Worm (Caenorhabditis elegans) whole organism, mixed stage, embryonic: Measurements from ENCODE around the gene frpr-2.

Source experiments
- bed-3 ChIP-seq: fragments of 200-800 bp; sonication (Bioruptor generic); optimal IDR thresholded peaks from 3 replicates; lab custom pipeline; 2018; ENCODE audit warnings: mild to moderate bottlenecking, missing genetic modification characterization, moderate library complexity, missing compliant biosample characterization
- blmp-1 ChIP-seq: fragments of 150-350 bp; optimal IDR thresholded peaks from 2 replicates; lab custom pipeline; 2014; ENCODE audit warnings: missing biosample characterization, missing genetic modification characterization
- ceh-39 ChIP-seq: fragments of 150-350 bp; optimal IDR thresholded peaks from 2 replicates; lab custom pipeline; 2014; ENCODE audit warnings: missing biosample characterization, missing genetic modification characterization
- ceh-43 ChIP-seq: fragments of 200-800 bp; sonication (Bioruptor generic); optimal IDR thresholded peaks from 2 replicates; lab custom pipeline; 2018; ENCODE audit warnings: mild to moderate bottlenecking, missing genetic modification characterization, moderate library complexity, missing compliant biosample characterization
- ceh-83 ChIP-seq: fragments of 200-800 bp; sonication (Bioruptor generic); optimal IDR thresholded peaks from 2 replicates; lab custom pipeline; 2018; ENCODE audit warnings: mild to moderate bottlenecking, missing genetic modification characterization, missing compliant biosample characterization
- ces-1 ChIP-seq: fragments of 150-350 bp; optimal IDR thresholded peaks from 2 replicates; lab custom pipeline; 2014; ENCODE audit warnings: missing biosample characterization, missing genetic modification reagents, missing genetic modification characterization
- drap-1 ChIP-seq: fragments of 200-800 bp; sonication (Bioruptor generic); optimal IDR thresholded peaks from 3 replicates; lab custom pipeline; 2018; ENCODE audit warnings: mild to moderate bottlenecking, missing genetic modification characterization, missing compliant biosample characterization
- elt-1 ChIP-seq: sonication (generic microtip); optimal IDR thresholded peaks from 2 replicates; lab custom pipeline; 2017; ENCODE audit warnings: missing genetic modification characterization, mild to moderate bottlenecking, missing compliant biosample characterization, antibody characterized with exemption, moderate library complexity, borderline replicate concordance; ENCODE audit not compliant: insufficient read depth
- elt-3 ChIP-seq: fragments of 150-350 bp; optimal IDR thresholded peaks from 2 replicates; lab custom pipeline; 2014; ENCODE audit warnings: missing biosample characterization, missing genetic modification characterization
- flh-1 ChIP-seq: fragments of 200-800 bp; sonication (Bioruptor generic); optimal IDR thresholded peaks from 2 replicates; lab custom pipeline; 2018; ENCODE audit warnings: mild to moderate bottlenecking, missing genetic modification characterization, moderate library complexity, missing compliant biosample characterization
- ham-2 ChIP-seq: fragments of 200-800 bp; sonication (Bioruptor generic); optimal IDR thresholded peaks from 2 replicates; lab custom pipeline; 2018; ENCODE audit warnings: mild to moderate bottlenecking, missing genetic modification characterization, missing compliant biosample characterization
- hlh-1 ChIP-seq: fragments of 150-350 bp; optimal IDR thresholded peaks from 2 replicates; lab custom pipeline; 2014; ENCODE audit warnings: missing biosample characterization, missing genetic modification reagents, missing genetic modification characterization
- lin-13 ChIP-seq: fragments of 150-350 bp; optimal IDR thresholded peaks from 2 replicates; lab custom pipeline; 2014; ENCODE audit warnings: missing biosample characterization, missing genetic modification characterization
- lin-32 ChIP-seq: fragments of 200-800 bp; sonication (Bioruptor generic); optimal IDR thresholded peaks from 2 replicates; lab custom pipeline; 2018; ENCODE audit warnings: mild to moderate bottlenecking, missing genetic modification characterization, missing compliant biosample characterization
- lsy-2 ChIP-seq: fragments of 150-350 bp; optimal IDR thresholded peaks from 2 replicates; lab custom pipeline; 2014; ENCODE audit warnings: missing biosample characterization, missing genetic modification characterization
- mab-5 ChIP-seq: fragments of 150-350 bp; optimal IDR thresholded peaks from 2 replicates; lab custom pipeline; 2014; ENCODE audit warnings: missing biosample characterization, missing genetic modification characterization
- mls-2 ChIP-seq: sonication (generic microtip); optimal IDR thresholded peaks from 2 replicates; lab custom pipeline; 2016; ENCODE audit warnings: mild to moderate bottlenecking, missing genetic modification characterization, moderate library complexity, missing compliant biosample characterization
- nhr-12 ChIP-seq: fragments of 150-350 bp; optimal IDR thresholded peaks from 2 replicates; lab custom pipeline; 2014; ENCODE audit warnings: missing biosample characterization, missing genetic modification characterization
- nhr-2 ChIP-seq: fragments of 150-350 bp; optimal IDR thresholded peaks from 2 replicates; lab custom pipeline; 2014; ENCODE audit warnings: missing biosample characterization, missing genetic modification characterization
- nhr-237 ChIP-seq: fragments of 150-350 bp; optimal IDR thresholded peaks from 2 replicates; lab custom pipeline; 2014; ENCODE audit warnings: missing biosample characterization, missing genetic modification characterization
- nhr-28 ChIP-seq: fragments of 150-350 bp; optimal IDR thresholded peaks from 2 replicates; lab custom pipeline; 2014; ENCODE audit warnings: missing biosample characterization, missing genetic modification characterization
- nhr-76 ChIP-seq: sonication (generic microtip); optimal IDR thresholded peaks from 2 replicates; lab custom pipeline; 2017; ENCODE audit warnings: missing biosample characterization, missing genetic modification characterization
- pha-4 ChIP-seq: fragments of 150-350 bp; optimal IDR thresholded peaks from 2 replicates; lab custom pipeline; 2018; ENCODE audit warnings: missing biosample characterization, missing genetic modification reagents, missing genetic modification characterization
- sem-2 ChIP-seq: fragments of 200-800 bp; sonication (Bioruptor generic); optimal IDR thresholded peaks from 2 replicates; lab custom pipeline; 2018; ENCODE audit warnings: mild to moderate bottlenecking, missing genetic modification characterization, missing compliant biosample characterization
- snpc-4 ChIP-seq: fragments of 150-350 bp; optimal IDR thresholded peaks from 2 replicates; lab custom pipeline; 2014; ENCODE audit warnings: missing biosample characterization, missing genetic modification characterization
- sptf-1 ChIP-seq: sonication (generic microtip); optimal IDR thresholded peaks from 2 replicates; lab custom pipeline; 2017; ENCODE audit warnings: mild to moderate bottlenecking, missing genetic modification characterization, moderate library complexity, missing compliant biosample characterization
- tbx-8 ChIP-seq: fragments of 200-800 bp; sonication (Bioruptor generic); optimal IDR thresholded peaks from 2 replicates; lab custom pipeline; 2018; ENCODE audit warnings: mild to moderate bottlenecking, missing genetic modification characterization, moderate library complexity, missing compliant biosample characterization
- unc-120 ChIP-seq: sonication (generic microtip); optimal IDR thresholded peaks from 2 replicates; lab custom pipeline; 2017; ENCODE audit warnings: missing genetic modification characterization, missing compliant biosample characterization; ENCODE audit not compliant: poor library complexity, severe bottlenecking
- unc-39 ChIP-seq: fragments of 150-350 bp; optimal IDR thresholded peaks from 2 replicates; lab custom pipeline; 2014; ENCODE audit warnings: missing biosample characterization, missing genetic modification characterization
- unc-62 ChIP-seq: fragments of 150-350 bp; optimal IDR thresholded peaks from 2 replicates; lab custom pipeline; 2014; ENCODE audit warnings: missing biosample characterization, missing genetic modification reagents, missing genetic modification characterization
- zip-8 ChIP-seq: fragments of 150-350 bp; optimal IDR thresholded peaks from 2 replicates; lab custom pipeline; 2014; ENCODE audit warnings: missing biosample characterization, missing genetic modification characterization
- ztf-11 ChIP-seq: fragments of 150-350 bp; optimal IDR thresholded peaks from 2 replicates; lab custom pipeline; 2014; ENCODE audit warnings: missing biosample characterization, missing genetic modification characterization

Gene frpr-2

DNA sequence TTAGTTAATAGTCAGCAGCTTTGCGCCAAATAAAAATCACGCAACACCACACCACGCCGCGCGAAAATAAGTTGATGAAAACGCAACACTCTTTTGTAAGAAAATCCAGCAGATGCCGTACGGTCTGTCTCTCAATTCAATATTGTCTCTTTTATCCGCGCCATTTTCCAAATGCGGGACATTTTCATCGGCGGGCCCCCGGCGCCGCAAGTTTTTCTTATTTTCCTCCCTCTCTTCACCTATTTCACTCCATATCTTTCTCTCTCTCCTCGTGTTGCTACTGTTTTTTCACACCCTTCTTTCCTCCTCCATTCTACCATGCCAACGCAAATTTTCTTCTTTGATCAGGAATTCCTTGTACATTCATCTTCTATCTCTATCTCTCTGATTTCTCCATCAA is 41.1 kb downstream of the frpr-2 start:
- TF ChIP-seq nhr-2 (no peak), pha-4 (no peak), mls-2 (tag; lab: Kevin White, UChicago) (no peak), ceh-39 (tag; lab: Kevin White, UChicago) (no peak), lin-32 (GFP tag; lab: Kevin White, UChicago) (no peak), nhr-12 (tag; lab: Kevin White, UChicago) (no peak), nhr-76 (no peak), nhr-28 (no peak), bed-3 (GFP tag; lab: Kevin White, UChicago) (no peak), mab-5 (tag; lab: Kevin White, UChicago) (no peak), sem-2 (GFP tag; lab: Kevin White, UChicago) (no peak), lin-13 (tag; lab: Kevin White, UChicago) (no peak)

DNA sequence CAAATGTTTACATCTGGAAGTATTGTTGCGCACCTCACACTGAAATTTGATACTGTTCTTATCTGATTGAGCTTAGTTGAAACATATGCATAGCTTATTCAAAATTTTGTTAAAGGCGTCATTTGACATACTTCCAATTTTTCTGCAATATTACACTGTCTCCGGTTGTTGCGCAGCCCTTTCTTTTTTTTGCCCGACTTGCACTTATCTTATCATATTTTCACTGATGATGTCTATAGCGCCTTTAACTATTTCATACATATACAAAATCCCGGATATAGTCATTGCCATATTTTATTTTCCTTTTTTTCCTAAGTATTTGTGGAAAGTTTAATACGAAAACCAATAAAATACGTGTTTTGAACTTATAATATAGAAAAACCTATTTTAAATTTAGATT is 41.5 kb downstream of the frpr-2 start:
- no peak for TF ChIP-seq nhr-76
- TF ChIP-seq ceh-39 (tag; lab: Kevin White, UChicago), result no peak
- no peak for TF ChIP-seq zip-8 (tag; lab: Kevin White, UChicago)
- TF ChIP-seq mls-2 (tag; lab: Kevin White, UChicago), result no peak
- no peak for TF ChIP-seq ceh-43 (GFP tag; lab: Kevin White, UChicago)
- TF ChIP-seq blmp-1, result no peak
- TF ChIP-seq unc-62 (GFP tag; lab: Kevin White, UChicago), result no peak
- TF ChIP-seq sptf-1 (tag; lab: Kevin White, UChicago), result no peak
- no peak for TF ChIP-seq ceh-83 (GFP tag; lab: Kevin White, UChicago)
- TF ChIP-seq, all 35 proteins: peak for 0

DNA sequence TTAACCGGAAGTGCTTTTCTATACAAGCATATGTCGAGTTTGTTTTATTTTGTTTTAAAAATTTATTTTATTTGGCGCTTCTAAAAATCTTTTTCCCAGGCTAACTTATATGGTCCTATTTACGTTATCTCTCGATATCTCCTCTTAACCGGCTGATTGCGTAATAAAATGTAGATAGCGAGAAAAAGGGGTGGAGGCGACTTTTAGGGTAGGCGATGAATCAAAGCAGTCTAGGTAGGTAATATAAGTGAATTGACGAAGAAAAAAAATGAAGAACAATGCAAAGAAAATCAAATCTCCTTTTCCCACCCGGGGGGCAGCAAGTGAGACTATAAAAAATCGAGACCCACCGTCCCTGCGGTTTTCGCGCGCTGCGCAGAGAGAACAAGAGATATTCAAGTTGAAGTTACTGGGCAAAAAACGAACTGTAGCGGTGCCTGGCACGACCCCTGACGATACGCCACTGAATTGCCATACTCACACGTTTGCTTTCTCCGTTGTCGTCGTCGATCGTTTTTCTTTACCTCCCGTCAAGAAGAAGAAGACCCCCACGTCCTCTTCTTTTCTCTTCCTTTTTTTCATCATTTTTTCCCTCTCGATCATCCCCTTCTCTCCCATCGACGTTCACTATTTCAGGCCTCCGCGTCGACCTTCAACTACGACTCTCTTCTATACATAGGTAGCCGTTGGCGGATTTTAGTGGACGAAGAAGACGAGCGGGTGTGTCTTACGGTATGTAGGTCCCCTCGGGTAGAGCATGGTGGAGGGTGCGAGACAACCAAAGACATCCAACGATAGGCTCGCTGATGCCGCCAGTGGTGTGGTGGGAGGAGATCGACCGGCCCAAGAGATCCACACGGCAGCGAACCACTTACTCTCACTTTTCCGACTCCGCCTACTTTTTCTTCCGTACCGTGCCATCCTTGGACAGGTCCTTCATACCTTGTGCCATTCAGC is 42.9 kb downstream of the frpr-2 start, which contains the start of gene nhr-25:
nhr-25 (plus strand) TSS at position 637 of the 957 bp plus-strand sequence.
- TF ChIP-seq mab-5 (tag; lab: Kevin White, UChicago), result no peak
- TF ChIP-seq lsy-2, result peak; percentile 62
- TF ChIP-seq zip-8 (tag; lab: Kevin White, UChicago), result peak; percentile 52
- TF ChIP-seq elt-1 (tag; lab: Kevin White, UChicago), result peak; percentile 34
- TF ChIP-seq elt-3, result no peak
- TF ChIP-seq, all 35 proteins: peak for 3

DNA sequence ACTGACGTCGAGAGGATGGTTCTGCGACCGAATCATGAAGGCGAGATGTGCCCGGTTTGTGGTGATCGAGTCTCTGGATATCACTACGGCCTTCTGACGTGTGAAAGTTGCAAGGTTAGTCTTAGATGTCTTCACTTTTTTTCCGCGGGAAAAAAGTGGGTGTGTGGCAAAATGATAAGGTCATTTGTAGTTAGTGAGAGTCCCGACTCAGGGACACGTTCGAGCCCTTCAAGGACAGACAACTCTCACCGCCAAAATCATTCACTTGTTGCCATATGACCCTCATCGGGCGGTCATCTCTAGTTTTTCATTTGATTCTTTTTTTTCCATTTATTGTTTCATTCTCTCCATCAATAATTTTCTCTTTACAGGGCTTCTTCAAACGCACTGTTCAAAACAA is 43.6 kb downstream of the frpr-2 start:
- TF ChIP-seq blmp-1 (peak; percentile 59), sptf-1 (tag; lab: Kevin White, UChicago) (no peak)

DNA sequence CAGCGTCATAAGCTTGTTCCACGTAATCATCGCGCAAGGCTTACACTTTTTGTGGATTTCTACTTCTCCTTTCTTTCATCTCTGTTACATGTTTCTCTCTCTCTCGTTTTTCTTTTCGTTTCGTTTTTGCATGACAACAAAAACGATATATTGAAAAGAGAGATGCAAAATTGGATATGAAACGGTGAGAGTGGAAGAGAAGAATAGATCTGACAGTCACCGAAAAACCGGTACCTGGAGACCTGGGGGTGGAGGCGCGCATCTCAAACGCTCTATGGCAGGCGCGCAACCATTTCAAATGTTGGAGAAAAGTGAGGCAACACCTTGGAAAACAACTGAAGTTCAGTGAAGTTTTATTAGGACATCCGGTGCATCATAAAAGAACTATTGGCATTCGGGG is 44.4 kb downstream of the frpr-2 start:
- TF ChIP-seq blmp-1 (peak; percentile 35), elt-3 (no peak)

DNA sequence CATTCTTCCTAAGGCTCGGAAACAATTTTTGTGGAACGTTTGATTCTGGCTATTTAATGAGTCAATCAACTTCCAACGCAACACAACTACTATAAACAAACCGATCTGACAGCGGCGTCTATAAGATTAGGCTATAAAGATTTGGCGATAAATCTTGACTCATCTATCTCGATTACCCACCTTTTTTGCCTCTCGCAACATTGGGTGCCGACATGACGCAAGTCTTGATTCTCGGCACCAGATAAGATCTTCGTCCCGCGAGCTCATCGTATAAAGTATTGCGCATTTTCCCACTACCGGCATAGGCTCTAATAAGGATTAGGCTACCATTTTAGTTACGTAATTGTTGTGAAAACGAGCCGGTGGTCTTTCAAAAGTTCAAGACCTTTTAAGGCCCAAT is 46.6 kb downstream of the frpr-2 start:
- TF ChIP-seq lin-13 (tag; lab: Kevin White, UChicago) (no peak), sptf-1 (tag; lab: Kevin White, UChicago) (no peak), flh-1 (GFP tag; lab: Kevin White, UChicago) (no peak), ham-2 (no peak), sem-2 (GFP tag; lab: Kevin White, UChicago) (no peak), unc-120 (tag; lab: Kevin White, UChicago) (no peak), lin-32 (GFP tag; lab: Kevin White, UChicago) (no peak), elt-1 (tag; lab: Kevin White, UChicago) (peak; percentile 96), snpc-4 (no peak), unc-62 (GFP tag; lab: Kevin White, UChicago) (peak; percentile 54), nhr-28 (no peak), ces-1 (GFP tag; lab: Kevin White, UChicago) (no peak), nhr-76 (no peak), lsy-2 (no peak), nhr-237 (no peak), tbx-8 (GFP tag; lab: Kevin White, UChicago) (no peak), nhr-2 (peak; percentile 86), bed-3 (GFP tag; lab: Kevin White, UChicago) (no peak), elt-3 (no peak), unc-39 (tag; lab: Kevin White, UChicago) (no peak), zip-8 (tag; lab: Kevin White, UChicago) (peak; percentile 83), drap-1 (GFP tag; lab: Kevin White, UChicago) (no peak), mab-5 (tag; lab: Kevin White, UChicago) (no peak), ztf-11 (no peak), hlh-1 (tag; lab: Kevin White, UChicago) (no peak)
